Fruit fly (Drosophila melanogaster) whole organism, embryonic: ENCODE results near the gene DNAlig4.
A peak's percentile ranks its signal among the peaks of the same experiment; 100 is the strongest.

Source experiments
- Adf1 ChIP-seq: fragments of 200-800 bp; sonication (Bioruptor generic); IDR thresholded peaks from 2 replicates; pipeline ENCODE4 v1.3.6; 2022; ENCODE audit warnings: missing biosample characterization, missing genetic modification characterization
- CG10209 ChIP-seq: fragments of 200-800 bp; sonication (Bioruptor generic); optimal IDR thresholded peaks from 3 replicates; lab custom pipeline; 2017; ENCODE audit warnings: missing biosample characterization, mild to moderate bottlenecking, missing genetic modification characterization, missing genetic modification reagents
- CG10959 ChIP-seq: fragments of 200-800 bp; sonication (Bioruptor generic); IDR thresholded peaks from 2 replicates; pipeline ENCODE4 v1.3.6; 2022; ENCODE audit warnings: missing biosample characterization, missing genetic modification characterization
- CG10979 ChIP-seq: fragments of 200-800 bp; sonication (Bioruptor generic); optimal IDR thresholded peaks from 2 replicates; lab custom pipeline; 2018; ENCODE audit warnings: missing biosample characterization, mild to moderate bottlenecking, missing genetic modification characterization, moderate library complexity
- CG11456 ChIP-seq: fragments of 200-800 bp; sonication (Bioruptor generic); IDR thresholded peaks from 3 replicates; pipeline ENCODE4 v1.3.6; 2022; ENCODE audit warnings: missing biosample characterization, missing genetic modification characterization
- CG12391 ChIP-seq: fragments of 200-800 bp; sonication (Bioruptor generic); optimal IDR thresholded peaks from 3 replicates; lab custom pipeline; 2018; ENCODE audit warnings: missing biosample characterization, mild to moderate bottlenecking, missing genetic modification characterization, moderate library complexity
- CG13424 ChIP-seq: fragments of 200-800 bp; sonication (Bioruptor generic); optimal IDR thresholded peaks from 2 replicates; lab custom pipeline; 2019; ENCODE audit warnings: missing biosample characterization, mild to moderate bottlenecking, missing genetic modification characterization, moderate library complexity
- CG14014 ChIP-seq: fragments of 200-800 bp; sonication (Bioruptor generic); IDR thresholded peaks from 2 replicates; pipeline ENCODE4 v1.3.6; 2022; ENCODE audit warnings: missing biosample characterization, missing genetic modification characterization
- CG15073 ChIP-seq: fragments of 200-800 bp; sonication (Bioruptor generic); optimal IDR thresholded peaks from 2 replicates; lab custom pipeline; 2016; ENCODE audit warnings: missing biosample characterization, missing genetic modification characterization
- CG15601 ChIP-seq: fragments of 200-800 bp; sonication (Bioruptor generic); optimal IDR thresholded peaks from 3 replicates; lab custom pipeline; 2019; ENCODE audit warnings: missing biosample characterization, mild to moderate bottlenecking, missing genetic modification characterization, moderate library complexity
- CG16815 ChIP-seq: fragments of 200-800 bp; sonication (Bioruptor generic); optimal IDR thresholded peaks from 3 replicates; lab custom pipeline; 2017; ENCODE audit warnings: missing biosample characterization, mild to moderate bottlenecking, missing genetic modification characterization
- CG18476 ChIP-seq: fragments of 200-800 bp; sonication (Bioruptor generic); optimal IDR thresholded peaks from 2 replicates; lab custom pipeline; 2016; ENCODE audit warnings: missing biosample characterization, mild to moderate bottlenecking, missing genetic modification characterization
- CG2678 ChIP-seq: fragments of 200-800 bp; sonication (Bioruptor generic); optimal IDR thresholded peaks from 3 replicates; lab custom pipeline; 2019; ENCODE audit warnings: missing biosample characterization, mild to moderate bottlenecking, missing genetic modification characterization, moderate library complexity
- CG31441 ChIP-seq: fragments of 200-800 bp; sonication (Bioruptor generic); IDR thresholded peaks from 2 replicates; pipeline ENCODE4 v1.3.6; 2022; ENCODE audit warnings: missing biosample characterization, missing genetic modification characterization
- CG3163 ChIP-seq: fragments of 200-800 bp; sonication (Bioruptor generic); optimal IDR thresholded peaks from 3 replicates; lab custom pipeline; 2016; ENCODE audit warnings: missing biosample characterization, missing genetic modification characterization
- CG3281 ChIP-seq: fragments of 200-800 bp; sonication (Bioruptor generic); optimal IDR thresholded peaks from 3 replicates; lab custom pipeline; 2017; ENCODE audit warnings: missing biosample characterization, mild to moderate bottlenecking, missing genetic modification characterization
- CG33557 ChIP-seq: fragments of 200-800 bp; sonication (Bioruptor generic); optimal IDR thresholded peaks from 2 replicates; lab custom pipeline; 2019; ENCODE audit warnings: missing biosample characterization, mild to moderate bottlenecking, missing genetic modification characterization, moderate library complexity
- CG3407 ChIP-seq: fragments of 200-800 bp; sonication (Bioruptor generic); optimal IDR thresholded peaks from 2 replicates; lab custom pipeline; 2018; ENCODE audit warnings: missing biosample characterization, mild to moderate bottlenecking, missing genetic modification characterization
- CG3847 ChIP-seq: fragments of 200-800 bp; sonication (Bioruptor generic); IDR thresholded peaks from 2 replicates; pipeline ENCODE4 v1.3.6; 2022; ENCODE audit warnings: missing biosample characterization, missing genetic modification characterization
- CG42726 ChIP-seq: fragments of 200-800 bp; sonication (Bioruptor generic); IDR thresholded peaks from 2 replicates; pipeline ENCODE4 v1.3.6; 2022; ENCODE audit warnings: missing biosample characterization, missing genetic modification characterization; ENCODE audit not compliant: partially characterized antibody
- CG6689 ChIP-seq: fragments of 200-800 bp; sonication (Bioruptor generic); IDR thresholded peaks from 2 replicates; pipeline ENCODE4 v1.3.6; 2022; ENCODE audit warnings: missing biosample characterization, missing genetic modification characterization
- CG7839 ChIP-seq: fragments of 200-800 bp; sonication (Bioruptor generic); optimal IDR thresholded peaks from 3 replicates; lab custom pipeline; 2018; ENCODE audit warnings: missing biosample characterization, mild to moderate bottlenecking, missing genetic modification characterization, moderate library complexity
- CG8290 ChIP-seq, 3 experiments: fragments of 200-800 bp; sonication (Bioruptor generic); optimal IDR thresholded peaks; 2 replicates each; lab custom pipeline; 2016 to 2019; ENCODE audit warnings: missing biosample characterization in 3 of 3, missing genetic modification characterization in 3 of 3, mild to moderate bottlenecking in 2 of 3, moderate library complexity in 1 of 3
- CG9215 ChIP-seq: fragments of 200-800 bp; sonication (Bioruptor generic); IDR thresholded peaks from 2 replicates; pipeline ENCODE4 v1.3.6; 2022; ENCODE audit warnings: missing biosample characterization, missing genetic modification characterization
- CoRest ChIP-seq: fragments of 200-800 bp; sonication (Bioruptor generic); optimal IDR thresholded peaks from 3 replicates; lab custom pipeline; 2018; ENCODE audit warnings: missing biosample characterization, mild to moderate bottlenecking, missing genetic modification characterization, moderate library complexity
- D19A ChIP-seq: fragments of 200-800 bp; optimal IDR thresholded peaks from 3 replicates; lab custom pipeline; 2019; ENCODE audit warnings: missing biosample characterization, mild to moderate bottlenecking, missing genetic modification characterization, moderate library complexity
- Doc3 ChIP-seq: fragments of 200-800 bp; sonication (Bioruptor generic); IDR thresholded peaks from 3 replicates; pipeline ENCODE4 v1.3.6; 2022; ENCODE audit warnings: missing biosample characterization, missing genetic modification characterization; ENCODE audit not compliant: partially characterized antibody
- Drgx ChIP-seq: fragments of 200-800 bp; sonication (Bioruptor generic); IDR thresholded peaks from 2 replicates; pipeline ENCODE4 v1.3.6; 2022; ENCODE audit warnings: missing biosample characterization, missing genetic modification characterization
- E2f2 ChIP-seq: fragments of 200-800 bp; sonication (Bioruptor generic); IDR thresholded peaks from 2 replicates; pipeline ENCODE4 v1.3.6; 2022; ENCODE audit warnings: missing biosample characterization, missing genetic modification characterization
- Ets65A ChIP-seq: fragments of 200-800 bp; sonication (Bioruptor generic); peaks from one replicate; lab custom pipeline; 2016; ENCODE audit warnings: missing biosample characterization, missing genetic modification characterization
- GATAe ChIP-seq: fragments of 200-800 bp; sonication (Bioruptor generic); conservative IDR thresholded peaks from 2 replicates; pipeline ENCODE4 v1.3.6; 2022; ENCODE audit warnings: missing biosample characterization, missing genetic modification characterization
- NK7.1 ChIP-seq: fragments of 200-800 bp; sonication (Bioruptor generic); optimal IDR thresholded peaks from 3 replicates; lab custom pipeline; 2016; ENCODE audit warnings: missing biosample characterization, missing genetic modification characterization
- Pdp1 ChIP-seq, 2 experiments: fragments of 200-800 bp; sonication (Bioruptor generic); optimal IDR thresholded peaks; 3 replicates each; lab custom pipeline; 2016; ENCODE audit warnings: missing biosample characterization in 2 of 2, missing genetic modification characterization in 2 of 2, mild to moderate bottlenecking in 1 of 2, moderate library complexity in 1 of 2
- Scr ChIP-seq: fragments of 200-800 bp; sonication (Bioruptor generic); IDR thresholded peaks from 2 replicates; pipeline ENCODE4 v1.3.6; 2022; ENCODE audit warnings: missing biosample characterization, missing genetic modification characterization; ENCODE audit not compliant: partially characterized antibody
- chinmo ChIP-seq: fragments of 200-800 bp; sonication (Bioruptor generic); IDR thresholded peaks from 4 replicates; pipeline ENCODE4 v1.3.6; 2022; ENCODE audit warnings: missing biosample characterization, missing genetic modification characterization; ENCODE audit not compliant: partially characterized antibody
- crc ChIP-seq: fragments of 200-800 bp; sonication (Bioruptor generic); optimal IDR thresholded peaks from 2 replicates; lab custom pipeline; 2016; ENCODE audit warnings: missing biosample characterization, missing genetic modification characterization
- crp ChIP-seq, 2 experiments: fragments of 200-800 bp; sonication (Bioruptor generic); optimal IDR thresholded peaks; 2 replicates in 1 of 2; 3 replicates in 1 of 2; lab custom pipeline; 2017; ENCODE audit warnings: missing biosample characterization in 2 of 2, missing genetic modification characterization in 2 of 2, mild to moderate bottlenecking in 1 of 2, moderate library complexity in 1 of 2
- cwo ChIP-seq: fragments of 200-800 bp; sonication (Bioruptor generic); optimal IDR thresholded peaks from 3 replicates; lab custom pipeline; 2017; ENCODE audit warnings: missing biosample characterization, missing genetic modification characterization, mild to moderate bottlenecking, moderate library complexity, missing genetic modification reagents
- fd96Cb ChIP-seq: fragments of 200-800 bp; sonication (Bioruptor generic); optimal IDR thresholded peaks from 2 replicates; lab custom pipeline; 2018; ENCODE audit warnings: missing biosample characterization, mild to moderate bottlenecking, missing genetic modification characterization, moderate library complexity
- pita ChIP-seq: fragments of 200-800 bp; sonication (Bioruptor generic); optimal IDR thresholded peaks from 2 replicates; lab custom pipeline; 2017; ENCODE audit warnings: missing biosample characterization, mild to moderate bottlenecking, missing genetic modification characterization
- pzg ChIP-seq: fragments of 200-800 bp; sonication (Bioruptor generic); optimal IDR thresholded peaks from 3 replicates; lab custom pipeline; 2018; ENCODE audit warnings: missing biosample characterization, mild to moderate bottlenecking, missing genetic modification characterization, moderate library complexity
- row ChIP-seq: fragments of 200-800 bp; sonication (Bioruptor generic); IDR thresholded peaks from 3 replicates; pipeline ENCODE4 v1.3.6; 2022; ENCODE audit warnings: missing biosample characterization, missing genetic modification characterization
- run ChIP-seq: fragments of 200-800 bp; sonication (Bioruptor generic); optimal IDR thresholded peaks from 3 replicates; lab custom pipeline; 2018; ENCODE audit warnings: missing biosample characterization, mild to moderate bottlenecking, missing genetic modification characterization
- sima ChIP-seq: fragments of 200-800 bp; sonication (Bioruptor generic); optimal IDR thresholded peaks from 2 replicates; lab custom pipeline; 2016; ENCODE audit warnings: missing biosample characterization, missing genetic modification characterization
- sug ChIP-seq: fragments of 200-800 bp; optimal IDR thresholded peaks from 2 replicates; lab custom pipeline; 2019; ENCODE audit warnings: missing biosample characterization, mild to moderate bottlenecking, missing genetic modification characterization, moderate library complexity
- tin ChIP-seq: fragments of 200-800 bp; sonication (Bioruptor generic); optimal IDR thresholded peaks from 3 replicates; lab custom pipeline; 2016; ENCODE audit warnings: missing biosample characterization, missing genetic modification characterization
- tup ChIP-seq: fragments of 200-800 bp; sonication (Bioruptor generic); optimal IDR thresholded peaks from 2 replicates; lab custom pipeline; 2016; ENCODE audit warnings: missing biosample characterization, mild to moderate bottlenecking, missing genetic modification characterization, moderate library complexity
- twi ChIP-seq: fragments of 200-800 bp; optimal IDR thresholded peaks from 2 replicates; lab custom pipeline; 2019; ENCODE audit warnings: missing biosample characterization, mild to moderate bottlenecking, missing genetic modification characterization, moderate library complexity
- zf30C ChIP-seq: fragments of 200-800 bp; sonication (Bioruptor generic); optimal IDR thresholded peaks from 3 replicates; lab custom pipeline; 2018; ENCODE audit warnings: missing biosample characterization, mild to moderate bottlenecking, missing genetic modification characterization
- zfh1 ChIP-seq: fragments of 200-800 bp; sonication (Bioruptor generic); IDR thresholded peaks from 3 replicates; pipeline ENCODE4 v1.3.6; 2022; ENCODE audit warnings: missing biosample characterization, missing genetic modification characterization

The DNAlig4 gene

dm6 chrX:13680262-13680661, 12.7 kb upstream of the DNAlig4 start, which contains the start of gene CG12177 (continued):
- TF ChIP-seq E2f2 (0 out of 2 replicates have a peak, but pooled peaks have one; percentile 12), Pdp1 (GFP tag; optimal IDR thresholded peaks at IDR 0.05; lab: Kevin White, UChicago) (peak in 1 of 2 experiments; percentile 66), D19A (tag; lab: Kevin White, UChicago) (peak; percentile 87), CG15073 (GFP tag; lab: Kevin White, UChicago) (no peak), CG11456 (GFP tag; lab: Robert Waterston, UW) (no peak), CG13424 (no peak), Ets65A (peak; percentile 37), CG3163 (GFP tag; lab: Kevin White, UChicago) (no peak), crc (no peak), CG3847 (GFP tag; lab: Robert Waterston, UW) (no peak), sima (GFP tag; lab: Kevin White, UChicago) (no peak), twi (tag; lab: Kevin White, UChicago) (peak; percentile 97), fd96Cb (tag; lab: Kevin White, UChicago) (no peak), zfh1 (GFP tag; lab: Robert Waterston, UW) (0 out of 3 replicates have a peak, but pooled peaks have one; percentile 6), CG3281 (GFP tag; lab: Kevin White, UChicago) (no peak), CG6689 (GFP tag; lab: Robert Waterston, UW) (no peak), pzg (GFP tag; lab: Kevin White, UChicago) (peak; percentile 15), GATAe (peak; percentile 21; the same call in 1 of the 2 replicates), CG9215 (no peak), cwo (peak; percentile 52), CG8290 (GFP tag; optimal IDR thresholded peaks at IDR 0.05; lab: Kevin White, UChicago) (no peak), CG8290 (tag; optimal IDR thresholded peaks at IDR 0.05; lab: Kevin White, UChicago) (peak in 1 of 2 experiments; percentile 41), crp (GFP tag; optimal IDR thresholded peaks at IDR 0.05; lab: Kevin White, UChicago) (peak in 1 of 2 experiments; percentile 30), Scr (GFP tag; lab: Robert Waterston, UW) (no peak), chinmo (peak; percentile 7; the same call in 1 of the 4 replicates), tup (GFP tag; lab: Kevin White, UChicago) (no peak), sug (tag; lab: Kevin White, UChicago) (peak; percentile 73), CG2678 (tag; lab: Kevin White, UChicago) (no peak)

- TF ChIP-seq fd96Cb (tag; lab: Kevin White, UChicago) (peak; percentile 15), Drgx (GFP tag; lab: Robert Waterston, UW) (peak; percentile 67), CG16815 (GFP tag; lab: Kevin White, UChicago) (no peak), CG3407 (GFP tag; lab: Kevin White, UChicago) (no peak), CG13424 (peak; percentile 36), CG15601 (no peak), CG12391 (peak; percentile 31), row (peak; percentile 61), zf30C (GFP tag; lab: Kevin White, UChicago) (peak; percentile 65), CG33557 (GFP tag; lab: Kevin White, UChicago) (peak; percentile 16), CG10209 (peak; percentile 25), CG31441 (GFP tag; lab: Robert Waterston, UW) (peak; percentile 61), CG7839 (peak; percentile 9), CG42726 (GFP tag; lab: Robert Waterston, UW) (no peak), CG14014 (GFP tag; lab: Robert Waterston, UW) (0 out of 2 replicates have a peak, but pooled peaks have one; percentile 27), CoRest (tag; lab: Kevin White, UChicago) (peak; percentile 29), run (tag; lab: Kevin White, UChicago) (no peak), pita (GFP tag; lab: Kevin White, UChicago) (no peak), NK7.1 (GFP tag; lab: Kevin White, UChicago) (no peak), CG10979 (peak; percentile 33), tin (GFP tag; lab: Kevin White, UChicago) (no peak), Adf1 (GFP tag; lab: Robert Waterston, UW) (no peak), Doc3 (GFP tag; lab: Robert Waterston, UW) (no peak), CG10959 (no peak), CG18476 (GFP tag; lab: Kevin White, UChicago) (peak; percentile 4)
Measured at dm6 chrX:13679565-13679964, 12.0 kb upstream of the DNAlig4 start.
